Worm (Caenorhabditis elegans): ENCODE data around the gene tsp-3.
"Not testable (repeated sequence)": the region's sequence is repeated elsewhere in the genome, so short reads cannot be mapped to it uniquely, and the experiment has no call there.

tsp-3 gene

ce11 chrIII:13224395-13224794 is 11.9 kb downstream of the tsp-3 start:
- TF ChIP-seq fkh-10 (GFP tag; optimal IDR thresholded peaks at IDR 0.05) (no peak), nfya-1 (tag; optimal IDR thresholded peaks at IDR 0.05; ENCODE audit: insufficient read depth) (peak; percentile 23), pha-4 (tag; optimal IDR thresholded peaks at IDR 0.05) (peak; percentile 35), jun-1 (tag; optimal IDR thresholded peaks at IDR 0.05) (no peak), ztf-11 (tag; optimal IDR thresholded peaks at IDR 0.05) (no peak)

ce11 chrIII:13225019-13225418 is 12.6 kb downstream of the tsp-3 start:
- no peak for TF ChIP-seq nhr-76 (tag; optimal IDR thresholded peaks at IDR 0.05)
- TF ChIP-seq hmg-11 (tag; optimal IDR thresholded peaks at IDR 0.05) = peak; percentile 37
- TF ChIP-seq elt-3 (tag; optimal IDR thresholded peaks at IDR 0.05) = no peak
- peak; percentile 30 for TF ChIP-seq pha-4 (tag; optimal IDR thresholded peaks at IDR 0.05)
- TF ChIP-seq elt-2 (tag; optimal IDR thresholded peaks at IDR 0.05) = peak; percentile 20
- TF ChIP-seq lin-39 (tag; optimal IDR thresholded peaks at IDR 0.05) = peak; percentile 8
- peak; percentile 24 for TF ChIP-seq lsy-12 (tag; optimal IDR thresholded peaks at IDR 0.05)
- no peak for TF ChIP-seq eor-1 (tag; optimal IDR thresholded peaks at IDR 0.05)
- peak; percentile 40 for TF ChIP-seq nfya-1 (tag; optimal IDR thresholded peaks at IDR 0.05; ENCODE audit: insufficient read depth)

ce11 chrIII:13245281-13245680 is 32.8 kb downstream of the tsp-3 start, which contains the start of gene Y43F4A.4:
Gene Y43F4A.4 (plus strand): TSS chrIII:13245581.
- not testable (repeated sequence) for TF ChIP-seq elt-3 (tag; optimal IDR thresholded peaks at IDR 0.05); snpc-4 (tag; optimal IDR thresholded peaks at IDR 0.05); nfya-1 (tag; optimal IDR thresholded peaks at IDR 0.05; ENCODE audit: insufficient read depth)

- TF ChIP-seq fkh-2 (tag; optimal IDR thresholded peaks at IDR 0.05) (no peak), egl-27 (tag; optimal IDR thresholded peaks at IDR 0.05) (no peak), nhr-77 (tag; optimal IDR thresholded peaks at IDR 0.05) (no peak), tbx-2 (tag; optimal IDR thresholded peaks at IDR 0.05) (no peak), ZK546.5 (tag; optimal IDR thresholded peaks at IDR 0.05) (no peak), nhr-11 (tag; optimal IDR thresholded peaks at IDR 0.05) (no peak), nfya-1 (tag; optimal IDR thresholded peaks at IDR 0.05; ENCODE audit: insufficient read depth) (no peak), ztf-11 (tag; optimal IDR thresholded peaks at IDR 0.05) (no peak), lin-15B (tag; optimal IDR thresholded peaks at IDR 0.05) (no peak)
Observed at ce11 chrIII:13246265-13246664, 33.8 kb downstream of the tsp-3 start, which contains the start of gene anoh-1. Gene anoh-1 (plus strand): TSS chrIII:13246565.

- TF ChIP-seq fos-1 (tag; optimal IDR thresholded peaks at IDR 0.05) (no peak), tbx-2 (tag; optimal IDR thresholded peaks at IDR 0.05) (no peak), ceh-16 (tag; optimal IDR thresholded peaks at IDR 0.05) (no peak), aly-2 (tag; optimal IDR thresholded peaks at IDR 0.05) (no peak), daf-12 (tag; optimal IDR thresholded peaks at IDR 0.05) (no peak), ama-1 (optimal IDR thresholded peaks at IDR 0.05) (no peak), ztf-4 (tag; optimal IDR thresholded peaks at IDR 0.05) (no peak)
Observed at ce11 chrIII:13254178-13254725, 41.8 kb downstream of the tsp-3 start, which contains the start of gene F56A8.9. Gene F56A8.9 (plus strand): TSS chrIII:13254675.

- peak; percentile 91 for TF ChIP-seq pha-4 (tag; optimal IDR thresholded peaks at IDR 0.05)
- TF ChIP-seq unc-62 (GFP tag; optimal IDR thresholded peaks at IDR 0.05) = no peak
- peak; percentile 22 for TF ChIP-seq lin-39 (tag; optimal IDR thresholded peaks at IDR 0.05)
- peak; percentile 41 for TF ChIP-seq ceh-28 (tag; optimal IDR thresholded peaks at IDR 0.05)
- no peak for TF ChIP-seq ztf-4 (tag; optimal IDR thresholded peaks at IDR 0.05)
- TF ChIP-seq sea-2 (GFP tag; optimal IDR thresholded peaks at IDR 0.05) = no peak
- no peak for TF ChIP-seq nhr-11 (tag; optimal IDR thresholded peaks at IDR 0.05)
- TF ChIP-seq skn-1 (tag; optimal IDR thresholded peaks at IDR 0.05) = no peak
- peak; percentile 86 for TF ChIP-seq nhr-23 (tag; optimal IDR thresholded peaks at IDR 0.05)
- no peak for TF ChIP-seq ceh-9 (tag; optimal IDR thresholded peaks at IDR 0.05)
- no peak for TF ChIP-seq fos-1 (tag; optimal IDR thresholded peaks at IDR 0.05)
- peak; percentile 16 for TF ChIP-seq jun-1 (tag; optimal IDR thresholded peaks at IDR 0.05)
- no peak for TF ChIP-seq aly-2 (tag; optimal IDR thresholded peaks at IDR 0.05)
- peak; percentile 41 for TF ChIP-seq lsy-12 (tag; optimal IDR thresholded peaks at IDR 0.05)
- peak; percentile 31 for TF ChIP-seq ama-1 (optimal IDR thresholded peaks at IDR 0.05)
- TF ChIP-seq egl-5 (tag; optimal IDR thresholded peaks at IDR 0.05) = peak; percentile 43
- TF ChIP-seq nhr-25 (tag; optimal IDR thresholded peaks at IDR 0.05) = peak; percentile 59
- TF ChIP-seq fkh-2 (tag; optimal IDR thresholded peaks at IDR 0.05) = no peak
- no peak for TF ChIP-seq ceh-82 (tag; optimal IDR thresholded peaks at IDR 0.05)
- TF ChIP-seq nhr-76 (tag; optimal IDR thresholded peaks at IDR 0.05) = no peak
- TF ChIP-seq tbx-2 (tag; optimal IDR thresholded peaks at IDR 0.05) = no peak
- no peak for TF ChIP-seq ztf-11 (tag; optimal IDR thresholded peaks at IDR 0.05)
- peak; percentile 54 for TF ChIP-seq hmg-11 (tag; optimal IDR thresholded peaks at IDR 0.05)
- no peak for TF ChIP-seq nhr-12 (tag; optimal IDR thresholded peaks at IDR 0.05)
- TF ChIP-seq mdl-1 (tag; optimal IDR thresholded peaks at IDR 0.05) = no peak
- TF ChIP-seq mml-1 (tag; optimal IDR thresholded peaks at IDR 0.05) = no peak
- TF ChIP-seq nhr-67 (tag; optimal IDR thresholded peaks at IDR 0.05) = no peak
- TF ChIP-seq elt-3 (tag; optimal IDR thresholded peaks at IDR 0.05) = no peak
- TF ChIP-seq nhr-28 (tag; optimal IDR thresholded peaks at IDR 0.05) = no peak
- TF ChIP-seq fkh-10 (GFP tag; optimal IDR thresholded peaks at IDR 0.05) = no peak
Observed at ce11 chrIII:13256438-13256928, 44.0 kb downstream of the tsp-3 start, which contains the start of gene F56A8.3. Gene F56A8.3 (plus strand): TSS chrIII:13256878.
